2 worm cellular contexts compared by ENCODE assay signal in the genomic region with DNA sequence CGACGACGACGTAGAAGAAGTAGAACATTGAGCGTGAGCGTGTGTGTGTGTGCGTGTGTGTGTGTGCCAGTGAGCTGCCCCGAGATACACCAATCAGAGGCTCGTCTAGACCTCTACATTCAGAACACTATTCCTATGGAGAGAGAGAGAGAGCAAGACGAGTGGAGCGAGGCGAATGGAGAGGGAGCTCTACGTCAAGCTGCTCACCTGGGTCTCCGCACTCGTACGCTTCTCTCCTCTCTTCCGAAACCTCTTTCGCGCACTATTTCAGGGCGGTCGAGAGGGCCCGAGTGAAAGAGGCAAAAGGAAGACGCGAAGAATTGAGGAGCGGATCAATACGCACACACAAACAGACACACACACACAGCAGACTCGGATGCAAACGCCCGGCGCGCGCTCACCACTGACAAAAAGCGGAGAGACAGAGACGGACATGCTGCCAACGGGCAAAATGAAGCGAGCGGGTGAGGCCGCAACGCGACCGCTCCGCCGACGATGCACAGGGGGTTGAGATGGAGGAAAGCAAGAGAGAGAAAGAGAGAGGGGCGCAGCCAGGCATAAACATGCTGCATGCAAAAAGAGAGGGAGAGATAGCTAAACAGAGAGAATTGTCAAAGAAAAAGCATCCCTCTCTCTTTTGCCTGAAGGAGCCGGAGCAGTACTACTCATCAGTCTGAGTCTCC.
TF ChIP-seq lines count a peak whose summit lies in the region.

No protein-coding gene starts in this region.

TF ChIP-seq in whole organism, L4 larva, 104 proteins besides CTCF, POLR2A, EP300 and RAD21 (continued from another document):
- TF ChIP-seq php-3 (GFP tag; IDR thresholded peaks at IDR 0.05; lab: Robert Waterston, UW) (0 out of 2 replicates have a peak, but pooled peaks have one; percentile 27), nhr-25 (tag; optimal IDR thresholded peaks at IDR 0.05; lab: Kevin White, UChicago; ENCODE audit: borderline replicate concordance, insufficient read depth) (peak; percentile 10), dmd-6 (GFP tag; IDR thresholded peaks at IDR 0.05; lab: Robert Waterston, UW) (peak; percentile 62), unc-130 (GFP tag; optimal IDR thresholded peaks at IDR 0.05; lab: Kevin White, UChicago) (no peak), nhr-48 (tag; optimal IDR thresholded peaks at IDR 0.05; lab: Kevin White, UChicago) (peak; percentile 78), tra-1 (GFP tag; IDR thresholded peaks at IDR 0.05; lab: Robert Waterston, UW) (no peak), jun-1 (tag; optimal IDR thresholded peaks at IDR 0.05; lab: Kevin White, UChicago) (peak; percentile 70), zfp-3 (GFP tag; conservative IDR thresholded peaks at IDR 0.05; lab: Robert Waterston, UW) (no peak), aly-2 (tag; optimal IDR thresholded peaks at IDR 0.05; lab: Kevin White, UChicago) (no peak), nhr-102 (tag; optimal IDR thresholded peaks at IDR 0.05; lab: Kevin White, UChicago) (peak; percentile 67), lsy-2 (tag; optimal IDR thresholded peaks at IDR 0.05; lab: Kevin White, UChicago) (peak; percentile 66 to 67), egl-43 (GFP tag; IDR thresholded peaks at IDR 0.05; lab: Robert Waterston, UW) (peak; percentile 86), F49E8.2 (tag; optimal IDR thresholded peaks at IDR 0.05; lab: Kevin White, UChicago; ENCODE audit: borderline replicate concordance) (no peak), ama-1 (optimal IDR thresholded peaks at IDR 0.05; lab: Kevin White, UChicago) (no peak), ceh-32 (tag; optimal IDR thresholded peaks at IDR 0.05; lab: Kevin White, UChicago; ENCODE audit: poor library complexity) (peak; percentile 51), nhr-111 (GFP tag; optimal IDR thresholded peaks at IDR 0.05; lab: Kevin White, UChicago) (peak; percentile 40), lir-3 (tag; optimal IDR thresholded peaks at IDR 0.05; lab: Kevin White, UChicago) (peak; percentile 58), ceh-62 (tag; optimal IDR thresholded peaks at IDR 0.05; lab: Kevin White, UChicago) (no peak), zfp-2 (tag; optimal IDR thresholded peaks at IDR 0.05; lab: Kevin White, UChicago) (peak; percentile 56), madf-9 (GFP tag; conservative IDR thresholded peaks at IDR 0.05; lab: Robert Waterston, UW) (peak; percentile 73; the same call in 1 of the 2 replicates), ztf-7 (tag; optimal IDR thresholded peaks at IDR 0.05; lab: Kevin White, UChicago) (no peak), F37D6.2 (tag; optimal IDR thresholded peaks at IDR 0.05; lab: Kevin White, UChicago) (peak; percentile 92), hlh-11 (tag; optimal IDR thresholded peaks at IDR 0.05; lab: Kevin White, UChicago) (peak; percentile 96), lin-38 (GFP tag; IDR thresholded peaks at IDR 0.05; lab: Robert Waterston, UW) (peak; percentile 61), snpc-4 (tag; optimal IDR thresholded peaks at IDR 0.05; lab: Kevin White, UChicago) (no peak), lin-39 (tag; optimal IDR thresholded peaks at IDR 0.05; lab: Kevin White, UChicago) (no peak), mdt-29 (GFP tag; IDR thresholded peaks at IDR 0.05; lab: Robert Waterston, UW) (peak; percentile 68; the same call in 1 of the 2 replicates), nhr-28 (tag; optimal IDR thresholded peaks at IDR 0.05; lab: Kevin White, UChicago) (peak; percentile 33), ceh-82 (tag; optimal IDR thresholded peaks at IDR 0.05; lab: Kevin White, UChicago) (no peak), dve-1 (tag; optimal IDR thresholded peaks at IDR 0.05; lab: Kevin White, UChicago; ENCODE audit: insufficient read depth) (peak; percentile 57), lin-1 (GFP tag; IDR thresholded peaks at IDR 0.05; lab: Robert Waterston, UW) (peak; percentile 24; the same call in 1 of the 2 replicates), Y48G9A.11 (GFP tag; IDR thresholded peaks at IDR 0.05; lab: Robert Waterston, UW) (no peak), spr-3 (GFP tag; optimal IDR thresholded peaks at IDR 0.05; lab: Kevin White, UChicago) (peak; percentile 79), nhr-41 (GFP tag; IDR thresholded peaks at IDR 0.05; lab: Robert Waterston, UW) (peak; percentile 55; the same call in 1 of the 2 replicates), saeg-2 (GFP tag; IDR thresholded peaks at IDR 0.05; lab: Robert Waterston, UW) (peak; percentile 67), rbr-2 (tag; optimal IDR thresholded peaks at IDR 0.05; lab: Kevin White, UChicago) (peak; percentile 92), duxl-1 (tag; optimal IDR thresholded peaks at IDR 0.05; lab: Kevin White, UChicago; ENCODE audit: poor library complexity) (no peak), R02D3.7 (tag; optimal IDR thresholded peaks at IDR 0.05; lab: Kevin White, UChicago) (no peak), fos-1 (tag; optimal IDR thresholded peaks at IDR 0.05; lab: Kevin White, UChicago) (no peak), zag-1 (tag; optimal IDR thresholded peaks at IDR 0.05; lab: Kevin White, UChicago) (peak; percentile 60), zip-2 (tag; optimal IDR thresholded peaks at IDR 0.05; lab: Kevin White, UChicago) (peak; percentile 55), T26A8.4 (GFP tag; IDR thresholded peaks at IDR 0.05; lab: Robert Waterston, UW) (peak; percentile 71), nhr-76 (tag; optimal IDR thresholded peaks at IDR 0.05; lab: Kevin White, UChicago) (no peak), ZK337.2 (GFP tag; IDR thresholded peaks at IDR 0.05; lab: Robert Waterston, UW) (no peak), daf-8 (GFP tag; IDR thresholded peaks at IDR 0.05; lab: Robert Waterston, UW) (no peak), attf-4 (tag; optimal IDR thresholded peaks at IDR 0.05; lab: Kevin White, UChicago) (peak; percentile 8), cey-2 (tag; optimal IDR thresholded peaks at IDR 0.05; lab: Kevin White, UChicago; ENCODE audit: borderline replicate concordance, insufficient read depth) (no peak), mxl-3 (GFP tag; optimal IDR thresholded peaks at IDR 0.05; lab: Kevin White, UChicago) (peak; percentile 79), daf-12 (tag; optimal IDR thresholded peaks at IDR 0.05; lab: Kevin White, UChicago) (no peak), nhr-10 (tag; optimal IDR thresholded peaks at IDR 0.05; lab: Kevin White, UChicago) (peak; percentile 2), Y5F2A.4 (GFP tag; optimal IDR thresholded peaks at IDR 0.05; lab: Kevin White, UChicago) (no peak), ctbp-1 (GFP tag; IDR thresholded peaks at IDR 0.05; lab: Robert Waterston, UW) (peak; percentile 75), daf-19 (GFP tag; conservative IDR thresholded peaks at IDR 0.05; lab: Robert Waterston, UW) (no peak)

TF ChIP-seq in whole organism, late embryonic, 69 proteins besides CTCF, POLR2A, EP300 and RAD21 (continued from another document):
- TF ChIP-seq K02D7.2 (tag; optimal IDR thresholded peaks at IDR 0.05; lab: Kevin White, UChicago) (no peak), ceh-31 (tag; optimal IDR thresholded peaks at IDR 0.05; lab: Kevin White, UChicago) (peak; percentile 94), hlh-30 (tag; optimal IDR thresholded peaks at IDR 0.05; lab: Kevin White, UChicago; ENCODE audit: insufficient read depth) (peak; percentile 68), ceh-45 (GFP tag; IDR thresholded peaks at IDR 0.05; lab: Robert Waterston, UW) (no peak; the same call in 1 of the 2 replicates), ceh-9 (tag; optimal IDR thresholded peaks at IDR 0.05; lab: Kevin White, UChicago) (no peak), odd-2 (tag; optimal IDR thresholded peaks at IDR 0.05; lab: Kevin White, UChicago) (no peak), unc-55 (GFP tag; optimal IDR thresholded peaks at IDR 0.05; lab: Kevin White, UChicago) (peak; percentile 80), unc-3 (GFP tag; conservative IDR thresholded peaks at IDR 0.05; lab: Robert Waterston, UW) (no peak), unc-3 (tag; optimal IDR thresholded peaks at IDR 0.05; lab: Kevin White, UChicago) (peak; percentile 70), madf-2 (tag; optimal IDR thresholded peaks at IDR 0.05; lab: Kevin White, UChicago) (no peak)
